Worm (Caenorhabditis elegans) whole organism, late embryonic: ENCODE data around the gene nhr-19.

Experiments used
- C38D4.7 ChIP-seq: fragments of 200-800 bp; sonication (Bioruptor generic); optimal IDR thresholded peaks from 2 replicates; lab custom pipeline; 2018; ENCODE audit warnings: mild to moderate bottlenecking, missing genetic modification characterization, moderate library complexity, missing compliant biosample characterization
- F13H6.1 ChIP-seq: sonication (generic microtip); optimal IDR thresholded peaks from 2 replicates; lab custom pipeline; 2016; ENCODE audit warnings: missing genetic modification characterization, missing compliant biosample characterization
- T23F11.4 ChIP-seq: fragments of 200-800 bp; sonication (Bioruptor generic); optimal IDR thresholded peaks from 2 replicates; lab custom pipeline; 2018; ENCODE audit warnings: mild to moderate bottlenecking, missing genetic modification characterization, missing compliant biosample characterization
- Y22D7AL.16 ChIP-seq: sonication (generic microtip); optimal IDR thresholded peaks from 2 replicates; lab custom pipeline; 2016; ENCODE audit warnings: missing genetic modification characterization, missing compliant biosample characterization
- ceh-14 ChIP-seq: sonication (generic microtip); optimal IDR thresholded peaks from 2 replicates; lab custom pipeline; 2016; ENCODE audit warnings: missing genotype, missing genetic modification characterization, missing compliant biosample characterization
- ceh-2 ChIP-seq: sonication (generic microtip); optimal IDR thresholded peaks from 2 replicates; lab custom pipeline; 2016; ENCODE audit warnings: missing genotype, missing genetic modification characterization, missing compliant biosample characterization
- ceh-22 ChIP-seq: sonication (generic microtip); optimal IDR thresholded peaks from 2 replicates; lab custom pipeline; 2017; ENCODE audit warnings: missing biosample characterization, missing genetic modification characterization
- ceh-48 ChIP-seq: sonication (generic microtip); optimal IDR thresholded peaks from 2 replicates; lab custom pipeline; 2016; ENCODE audit warnings: missing genetic modification characterization, inconsistent platforms, missing compliant biosample characterization
- ceh-6 ChIP-seq: fragments of 200-800 bp; sonication (Bioruptor generic); optimal IDR thresholded peaks from 2 replicates; lab custom pipeline; 2018; ENCODE audit warnings: mild to moderate bottlenecking, missing genetic modification characterization, missing compliant biosample characterization
- dve-1 ChIP-seq: sonication (generic microtip); optimal IDR thresholded peaks from 2 replicates; lab custom pipeline; 2017; ENCODE audit warnings: antibody characterized with exemption, mild to moderate bottlenecking, missing genetic modification characterization, missing compliant biosample characterization
- ets-4 ChIP-seq: sonication (generic microtip); optimal IDR thresholded peaks from 2 replicates; lab custom pipeline; 2016; ENCODE audit warnings: missing genetic modification characterization, missing compliant biosample characterization
- eyg-1 ChIP-seq: sonication (generic microtip); optimal IDR thresholded peaks from 2 replicates; lab custom pipeline; 2016; ENCODE audit warnings: missing genotype, missing genetic modification characterization, missing compliant biosample characterization
- fax-1 ChIP-seq: sonication (generic microtip); optimal IDR thresholded peaks from 2 replicates; lab custom pipeline; 2016; ENCODE audit warnings: missing genotype, missing genetic modification characterization, missing compliant biosample characterization
- fkh-10 ChIP-seq: fragments of 150-350 bp; optimal IDR thresholded peaks from 2 replicates; lab custom pipeline; 2014; ENCODE audit warnings: missing biosample characterization, missing genetic modification reagents, missing genetic modification characterization
- hlh-15 ChIP-seq: sonication (generic microtip); optimal IDR thresholded peaks from 2 replicates; lab custom pipeline; 2016; ENCODE audit warnings: missing genetic modification characterization, missing compliant biosample characterization
- hlh-30 ChIP-seq: sonication (generic microtip); optimal IDR thresholded peaks from 2 replicates; lab custom pipeline; 2017; ENCODE audit warnings: antibody characterized with exemption, missing genetic modification characterization, missing compliant biosample characterization; ENCODE audit not compliant: insufficient read depth
- hlh-6 ChIP-seq: sonication (generic microtip); optimal IDR thresholded peaks from 2 replicates; lab custom pipeline; 2016; ENCODE audit warnings: missing genotype, missing genetic modification characterization, missing compliant biosample characterization
- hlh-8 ChIP-seq: sonication (generic microtip); optimal IDR thresholded peaks from 2 replicates; lab custom pipeline; 2016; ENCODE audit warnings: missing genotype, missing genetic modification characterization, missing compliant biosample characterization
- lim-6 ChIP-seq: sonication (generic microtip); optimal IDR thresholded peaks from 2 replicates; lab custom pipeline; 2016; ENCODE audit warnings: missing genetic modification characterization, missing compliant biosample characterization
- lin-11 ChIP-seq: fragments of 200-800 bp; sonication (Bioruptor generic); optimal IDR thresholded peaks from 2 replicates; lab custom pipeline; 2018; ENCODE audit warnings: mild to moderate bottlenecking, missing genetic modification characterization, missing compliant biosample characterization
- nfya-1 ChIP-seq: sonication (generic microtip); optimal IDR thresholded peaks from 2 replicates; lab custom pipeline; 2017; ENCODE audit warnings: missing genetic modification characterization, mild to moderate bottlenecking, missing compliant biosample characterization, antibody characterized with exemption, moderate library complexity
- odd-2 ChIP-seq: sonication (generic microtip); optimal IDR thresholded peaks from 2 replicates; lab custom pipeline; 2017; ENCODE audit warnings: antibody characterized with exemption, mild to moderate bottlenecking, missing genetic modification characterization, missing compliant biosample characterization
- pag-3 ChIP-seq: sonication (generic microtip); optimal IDR thresholded peaks from 2 replicates; lab custom pipeline; 2016; ENCODE audit warnings: missing compliant biosample characterization, missing genetic modification characterization, borderline replicate concordance
- pat-9 ChIP-seq: fragments of 200-800 bp; sonication (Bioruptor generic); optimal IDR thresholded peaks from 2 replicates; lab custom pipeline; 2018; ENCODE audit warnings: mild to moderate bottlenecking, missing genetic modification characterization, moderate library complexity, missing compliant biosample characterization
- pha-4 ChIP-seq: fragments of 150-350 bp; optimal IDR thresholded peaks from 2 replicates; lab custom pipeline; 2018; ENCODE audit warnings: missing biosample characterization, missing genetic modification reagents, missing genetic modification characterization
- pros-1 ChIP-seq: fragments of 150-350 bp; optimal IDR thresholded peaks from 2 replicates; lab custom pipeline; 2014; ENCODE audit warnings: missing biosample characterization, missing genetic modification reagents, missing genetic modification characterization
- rnt-1 ChIP-seq: sonication (generic microtip); optimal IDR thresholded peaks from 2 replicates; lab custom pipeline; 2016; ENCODE audit warnings: missing genetic modification characterization, missing compliant biosample characterization
- sdc-2 ChIP-seq: sonication (generic microtip); optimal IDR thresholded peaks from 2 replicates; lab custom pipeline; 2016; ENCODE audit warnings: missing genotype, missing genetic modification characterization, missing compliant biosample characterization
- sox-4 ChIP-seq: sonication (generic microtip); optimal IDR thresholded peaks from 2 replicates; lab custom pipeline; 2017; ENCODE audit warnings: mild to moderate bottlenecking, missing genetic modification characterization, inconsistent platforms, missing compliant biosample characterization
- ttx-3 ChIP-seq: sonication (generic microtip); optimal IDR thresholded peaks from 2 replicates; lab custom pipeline; 2016; ENCODE audit warnings: missing genetic modification reagents, missing genetic modification characterization, missing compliant biosample characterization
- unc-3 ChIP-seq, 2 experiments: fragments of 200-800 bp in 1 of 2; sonication (Bioruptor generic) in 1 of 2; sonication (generic microtip) in 1 of 2; conservative IDR thresholded peaks in 1 of 2; optimal IDR thresholded peaks in 1 of 2; 2 replicates each; pipeline versions ENCODE4 v1.3.6 to Lab custom; 2016 to 2022; ENCODE audit warnings: missing compliant biosample characterization in 2 of 2, missing genetic modification characterization in 2 of 2, missing genetic modification reagents in 1 of 2
- unc-86 ChIP-seq: sonication (generic microtip); optimal IDR thresholded peaks from 2 replicates; lab custom pipeline; 2016; ENCODE audit warnings: missing genetic modification characterization, missing compliant biosample characterization
- zip-5 ChIP-seq: sonication (generic microtip); optimal IDR thresholded peaks from 2 replicates; lab custom pipeline; 2016; ENCODE audit warnings: missing genetic modification characterization, missing compliant biosample characterization
- ztf-16 ChIP-seq: sonication (generic microtip); optimal IDR thresholded peaks from 2 replicates; lab custom pipeline; 2017; ENCODE audit warnings: missing genetic modification characterization, missing compliant biosample characterization

The nhr-19 gene

ce11 chrII:9614728-9615127 lies 9.4 kb upstream of the nhr-19 start, which contains the start of gene hlh-6:
TSS of gene hlh-6 (minus strand) at chrII:9614828.
- TF ChIP-seq ztf-16 (no peak), odd-2 (tag; lab: Kevin White, UChicago) (no peak), hlh-15 (tag; lab: Kevin White, UChicago) (no peak), zip-5 (no peak), ceh-14 (tag; lab: Kevin White, UChicago) (no peak)

- TF ChIP-seq pat-9 (no peak), pros-1 (tag; lab: Kevin White, UChicago) (no peak), zip-5 (no peak), sox-4 (tag; lab: Kevin White, UChicago) (no peak), hlh-8 (tag; lab: Kevin White, UChicago) (no peak), rnt-1 (tag; lab: Kevin White, UChicago) (no peak), ttx-3 (tag; lab: Kevin White, UChicago) (no peak), fkh-10 (GFP tag; lab: Kevin White, UChicago) (no peak), lin-11 (tag; lab: Kevin White, UChicago) (no peak), pag-3 (no peak), dve-1 (tag; lab: Kevin White, UChicago) (no peak), hlh-15 (tag; lab: Kevin White, UChicago) (no peak), sdc-2 (tag; lab: Kevin White, UChicago) (no peak), T23F11.4 (no peak), ceh-2 (no peak), lim-6 (tag; lab: Kevin White, UChicago) (no peak), unc-3 (GFP tag; conservative IDR thresholded peaks at IDR 0.05; lab: Robert Waterston, UW) (no peak), unc-3 (tag; optimal IDR thresholded peaks at IDR 0.05; lab: Kevin White, UChicago) (no peak), unc-86 (tag; lab: Kevin White, UChicago) (no peak)
- TF ChIP-seq, all 69 proteins: peak for 0
Observed at ce11 chrII:9611347-9611923, 6.1 kb upstream of the nhr-19 start, which contains the start of the genes T15H9.5 and T15H9.4. TSS of gene T15H9.5 (minus strand) at chrII:9611447. TSS of gene T15H9.4 (plus strand) at chrII:9611873.

ce11 chrII:9609296-9609695 lies 4.0 kb upstream of the nhr-19 start, which contains the start of gene pap-2:
TSS of gene pap-2 (minus strand) at chrII:9609396.
- TF ChIP-seq fax-1 = no peak

- TF ChIP-seq pat-9 (no peak), Y22D7AL.16 (no peak), fkh-10 (GFP tag; lab: Kevin White, UChicago) (no peak), hlh-30 (tag; lab: Kevin White, UChicago) (no peak), ceh-48 (no peak), rnt-1 (tag; lab: Kevin White, UChicago) (no peak), ceh-22 (tag; lab: Kevin White, UChicago) (no peak), C38D4.7 (GFP tag; lab: Kevin White, UChicago) (no peak), hlh-6 (tag; lab: Kevin White, UChicago) (no peak), pha-4 (tag; lab: Kevin White, UChicago) (no peak), eyg-1 (tag; lab: Kevin White, UChicago) (no peak), zip-5 (no peak), ets-4 (no peak)
- TF ChIP-seq, all 69 proteins: peak for 0
Observed at ce11 chrII:9607137-9607536, 1.8 kb upstream of the nhr-19 start.

- no peak for TF ChIP-seq ztf-16
- no peak for TF ChIP-seq hlh-30 (tag; lab: Kevin White, UChicago)
- no peak for TF ChIP-seq ceh-6 (GFP tag; lab: Kevin White, UChicago)
- TF ChIP-seq eyg-1 (tag; lab: Kevin White, UChicago) = no peak
- no peak for TF ChIP-seq nfya-1 (tag; lab: Kevin White, UChicago)
- no peak for TF ChIP-seq unc-3 (GFP tag; conservative IDR thresholded peaks at IDR 0.05; lab: Robert Waterston, UW)
- no peak for TF ChIP-seq unc-3 (tag; optimal IDR thresholded peaks at IDR 0.05; lab: Kevin White, UChicago)
- TF ChIP-seq F13H6.1 (tag; lab: Kevin White, UChicago) = no peak
- TF ChIP-seq hlh-8 (tag; lab: Kevin White, UChicago) = no peak
Observed at ce11 chrII:9606485-9607036, 1.2 kb upstream of the nhr-19 start.
